Worm (Caenorhabditis elegans) whole organism, young adult: Measurements from ENCODE around the gene Y102A5C.27.

ENCODE experiments used
- atf-7 ChIP-seq: sonication (generic microtip); optimal IDR thresholded peaks from 2 replicates; lab custom pipeline; 2017; ENCODE audit warnings: mild to moderate bottlenecking, missing genetic modification characterization, missing compliant biosample characterization
- ccch-3 ChIP-seq: fragments of 200-800 bp; sonication (Bioruptor generic); optimal IDR thresholded peaks from 2 replicates; lab custom pipeline; 2018; ENCODE audit warnings: mild to moderate bottlenecking, missing genetic modification characterization, missing compliant biosample characterization
- nfya-1 ChIP-seq: sonication (generic microtip); optimal IDR thresholded peaks from 2 replicates; lab custom pipeline; 2017; ENCODE audit warnings: antibody characterized with exemption, missing compliant biosample characterization, missing genetic modification characterization, borderline replicate concordance; ENCODE audit not compliant: insufficient read depth
- snpc-4 ChIP-seq, 5 experiments: fragments of 150-350 bp in 1 of 5; sonication (generic microtip) in 4 of 5; optimal IDR thresholded peaks; 2 replicates each; lab custom pipeline; 2014 to 2018; ENCODE audit warnings: missing genetic modification characterization in 5 of 5, missing biosample characterization in 3 of 5, antibody characterized with exemption in 2 of 5, mild to moderate bottlenecking in 2 of 5, missing compliant biosample characterization in 2 of 5, missing genotype in 2 of 5, moderate library complexity in 2 of 5, missing genetic modification reagents in 1 of 5

- TF ChIP-seq atf-7 (tag; lab: Kevin White, UChicago) (no peak), nfya-1 (tag; lab: Kevin White, UChicago) (no peak), snpc-4 (GFP tag; optimal IDR thresholded peaks at IDR 0.05; lab: Kevin White, UChicago) (no peak), snpc-4 (tag; optimal IDR thresholded peaks at IDR 0.05; lab: Kevin White, UChicago) (no peak), ccch-3 (GFP tag; lab: Kevin White, UChicago) (no peak)
Observed at ce11 chrV:16987783-16988182, 731 bp downstream of the Y102A5C.27 start.
